Worm (Caenorhabditis elegans) whole organism, late embryonic: Measurements from ENCODE around the gene F32D8.7.

Experiments
- C38D4.7 ChIP-seq: fragments of 200-800 bp; sonication (Bioruptor generic); optimal IDR thresholded peaks from 2 replicates; lab custom pipeline; 2018; ENCODE audit warnings: mild to moderate bottlenecking, missing genetic modification characterization, moderate library complexity, missing compliant biosample characterization
- F13H6.1 ChIP-seq: sonication (generic microtip); optimal IDR thresholded peaks from 2 replicates; lab custom pipeline; 2016; ENCODE audit warnings: missing genetic modification characterization, missing compliant biosample characterization
- hlh-15 ChIP-seq: sonication (generic microtip); optimal IDR thresholded peaks from 2 replicates; lab custom pipeline; 2016; ENCODE audit warnings: missing genetic modification characterization, missing compliant biosample characterization
- lim-6 ChIP-seq: sonication (generic microtip); optimal IDR thresholded peaks from 2 replicates; lab custom pipeline; 2016; ENCODE audit warnings: missing genetic modification characterization, missing compliant biosample characterization
- nfya-1 ChIP-seq: sonication (generic microtip); optimal IDR thresholded peaks from 2 replicates; lab custom pipeline; 2017; ENCODE audit warnings: missing genetic modification characterization, mild to moderate bottlenecking, missing compliant biosample characterization, antibody characterized with exemption, moderate library complexity
- pat-9 ChIP-seq: fragments of 200-800 bp; sonication (Bioruptor generic); optimal IDR thresholded peaks from 2 replicates; lab custom pipeline; 2018; ENCODE audit warnings: mild to moderate bottlenecking, missing genetic modification characterization, moderate library complexity, missing compliant biosample characterization
- pqm-1 ChIP-seq: sonication (generic microtip); optimal IDR thresholded peaks from 2 replicates; lab custom pipeline; 2016; ENCODE audit warnings: missing genetic modification characterization, missing compliant biosample characterization

DNA sequence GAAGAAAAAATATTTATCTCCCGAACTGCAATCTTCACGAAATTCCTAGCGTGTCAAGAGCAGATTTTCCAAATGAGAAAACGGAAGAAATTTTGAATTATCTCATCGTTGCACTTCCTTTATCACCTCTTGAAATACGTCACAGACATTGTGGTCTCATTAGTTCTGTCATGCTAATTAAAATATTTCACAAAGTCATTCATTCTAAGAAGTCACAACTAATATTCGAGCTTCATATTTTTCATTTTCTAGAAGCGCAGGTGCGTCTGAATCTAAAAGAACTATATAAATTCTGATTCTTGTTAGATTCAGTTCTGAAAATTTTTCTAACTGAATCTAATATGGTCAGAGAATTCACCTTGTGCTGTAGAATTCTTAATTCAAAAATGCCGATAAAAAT lies 49.0 kb downstream of the F32D8.7 start:
- TF ChIP-seq pat-9 (tag; lab: Kevin White, UChicago) = no peak
- TF ChIP-seq lim-6 (tag; lab: Kevin White, UChicago) = no peak
- no peak for TF ChIP-seq hlh-15 (tag; lab: Kevin White, UChicago)
- TF ChIP-seq nfya-1 (tag; lab: Kevin White, UChicago) = no peak
- no peak for TF ChIP-seq C38D4.7 (GFP tag; lab: Kevin White, UChicago)
- no peak for TF ChIP-seq pqm-1 (tag; lab: Kevin White, UChicago)
- no peak for TF ChIP-seq F13H6.1 (tag; lab: Kevin White, UChicago)
